Worm (Caenorhabditis elegans): ENCODE data around the gene C15B12.9.

C15B12.9 gene

DNA sequence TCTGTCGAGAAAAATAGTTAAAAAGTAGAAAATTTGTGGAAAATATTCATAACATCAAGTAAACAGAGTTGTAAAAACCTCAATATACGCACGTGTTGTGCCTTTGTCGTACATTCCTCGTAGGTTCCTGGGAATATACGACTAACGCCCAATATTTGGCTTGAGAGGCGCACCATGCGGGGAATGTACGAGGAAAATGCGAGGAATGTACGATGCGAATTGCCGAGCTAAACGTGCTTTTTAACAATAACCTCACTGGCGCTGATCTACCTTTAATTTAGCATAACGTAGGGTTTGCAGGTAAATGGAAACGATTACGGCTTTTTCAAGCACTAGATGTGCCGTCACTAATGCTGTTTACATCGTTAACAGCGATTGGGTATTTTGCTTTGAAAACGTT is at the start of gene C15B12.9:
Gene C15B12.9, plus strand, starts transcription at position 301 of the 400 bp plus-strand sequence.
- TF ChIP-seq ceh-9 (tag; optimal IDR thresholded peaks at IDR 0.05) (no peak), fkh-10 (GFP tag; optimal IDR thresholded peaks at IDR 0.05) (no peak), mdl-1 (tag; optimal IDR thresholded peaks at IDR 0.05) (no peak), lin-15B (tag; optimal IDR thresholded peaks at IDR 0.05) (no peak), nhr-76 (tag; optimal IDR thresholded peaks at IDR 0.05) (no peak), nfya-1 (tag; optimal IDR thresholded peaks at IDR 0.05; ENCODE audit: insufficient read depth) (no peak), nhr-12 (tag; optimal IDR thresholded peaks at IDR 0.05) (no peak), nhr-28 (tag; optimal IDR thresholded peaks at IDR 0.05) (no peak), fos-1 (tag; optimal IDR thresholded peaks at IDR 0.05) (no peak), nhr-43 (tag; optimal IDR thresholded peaks at IDR 0.05; ENCODE audit: poor library complexity, severe bottlenecking) (no peak), hmg-11 (tag; optimal IDR thresholded peaks at IDR 0.05) (no peak)

DNA sequence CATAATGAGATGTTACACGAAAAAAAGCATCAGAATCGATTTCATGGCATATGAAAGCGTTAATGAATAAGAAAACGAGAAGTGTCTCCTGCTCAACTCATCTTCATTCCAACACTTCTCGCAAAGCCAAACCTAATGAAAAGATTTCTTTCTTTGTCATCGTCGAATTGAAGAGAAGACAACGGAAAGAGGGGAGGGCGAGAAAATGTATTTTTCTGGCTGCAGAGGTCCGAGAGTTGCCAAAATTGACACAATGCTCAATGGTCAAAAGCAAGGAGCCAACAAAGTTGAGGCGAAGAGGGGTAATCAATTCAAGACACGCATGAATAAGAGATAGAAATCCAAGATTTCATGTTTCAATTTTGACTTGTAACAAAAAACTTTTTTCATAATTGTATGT is 49.5 kb upstream of the C15B12.9 start:
- no peak for TF ChIP-seq egl-5 (tag; optimal IDR thresholded peaks at IDR 0.05)
- no peak for TF ChIP-seq ztf-11 (tag; optimal IDR thresholded peaks at IDR 0.05)
- TF ChIP-seq mml-1 (tag; optimal IDR thresholded peaks at IDR 0.05): no peak
- TF ChIP-seq lin-39 (tag; optimal IDR thresholded peaks at IDR 0.05): no peak
- TF ChIP-seq fkh-10 (GFP tag; optimal IDR thresholded peaks at IDR 0.05): no peak
- TF ChIP-seq zag-1 (tag; optimal IDR thresholded peaks at IDR 0.05): no peak
- no peak for TF ChIP-seq nhr-28 (tag; optimal IDR thresholded peaks at IDR 0.05)
- no peak for TF ChIP-seq lsy-12 (tag; optimal IDR thresholded peaks at IDR 0.05)
- TF ChIP-seq mdl-1 (tag; optimal IDR thresholded peaks at IDR 0.05): no peak
- TF ChIP-seq eor-1 (tag; optimal IDR thresholded peaks at IDR 0.05): no peak
- no peak for TF ChIP-seq fos-1 (tag; optimal IDR thresholded peaks at IDR 0.05)
- no peak for TF ChIP-seq nhr-11 (tag; optimal IDR thresholded peaks at IDR 0.05)
- no peak for TF ChIP-seq nhr-12 (tag; optimal IDR thresholded peaks at IDR 0.05)
- no peak for TF ChIP-seq hmg-11 (tag; optimal IDR thresholded peaks at IDR 0.05)
- TF ChIP-seq jun-1 (tag; optimal IDR thresholded peaks at IDR 0.05): no peak
- TF ChIP-seq snpc-4 (tag; optimal IDR thresholded peaks at IDR 0.05): no peak
- no peak for TF ChIP-seq sea-2 (GFP tag; optimal IDR thresholded peaks at IDR 0.05)

DNA sequence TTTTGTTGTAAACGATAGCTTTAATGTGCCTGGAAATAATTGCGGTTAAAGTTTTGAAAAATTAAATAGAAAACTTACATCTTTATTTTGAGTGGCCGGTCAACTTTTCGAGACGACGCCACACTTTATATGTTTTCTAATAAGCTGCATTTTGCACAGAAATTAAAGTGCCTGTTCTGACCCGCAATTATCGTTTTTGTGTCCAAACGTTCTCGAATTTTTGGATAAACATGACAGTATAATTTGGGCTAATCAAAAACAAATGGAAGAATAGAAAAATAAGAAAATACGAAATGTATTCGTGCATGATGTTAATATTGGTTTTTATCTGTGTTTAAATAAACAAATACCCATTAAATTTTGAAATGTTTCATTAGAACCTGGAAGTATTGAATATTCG is 47.9 kb upstream of the C15B12.9 start, which contains the start of gene K10C2.12:
Gene K10C2.12, minus strand, starts transcription at position 101 of the 400 bp plus-strand sequence.
- TF ChIP-seq pqm-1 (tag; optimal IDR thresholded peaks at IDR 0.05): no peak

DNA sequence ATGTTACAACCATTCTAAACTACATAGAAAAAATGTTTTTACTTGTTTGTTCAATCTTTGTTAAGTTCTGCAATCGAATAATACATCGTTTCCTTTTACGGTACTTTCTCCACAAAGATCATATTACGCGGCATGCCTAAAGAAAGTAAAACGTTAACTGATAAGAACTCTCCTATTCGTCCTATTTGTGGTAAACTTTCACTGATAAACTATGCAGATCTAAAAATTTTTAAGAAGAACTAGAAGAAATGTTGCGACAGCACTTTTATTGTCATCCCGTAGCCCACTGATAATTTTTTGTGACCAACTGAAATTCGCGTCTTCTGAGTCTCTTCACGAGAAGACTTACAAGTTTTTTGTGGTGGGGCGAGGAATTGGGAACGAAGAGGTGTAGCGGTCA is 41.5 kb upstream of the C15B12.9 start:
- no peak for TF ChIP-seq elt-3 (tag; optimal IDR thresholded peaks at IDR 0.05)
- no peak for TF ChIP-seq lsy-12 (tag; optimal IDR thresholded peaks at IDR 0.05)
- TF ChIP-seq eor-1 (tag; optimal IDR thresholded peaks at IDR 0.05): no peak
- TF ChIP-seq ama-1 (optimal IDR thresholded peaks at IDR 0.05): no peak
- TF ChIP-seq unc-62 (GFP tag; optimal IDR thresholded peaks at IDR 0.05): no peak
- TF ChIP-seq nhr-28 (tag; optimal IDR thresholded peaks at IDR 0.05): no peak
- TF ChIP-seq fos-1 (tag; optimal IDR thresholded peaks at IDR 0.05): no peak
- TF ChIP-seq nfya-1 (tag; optimal IDR thresholded peaks at IDR 0.05; ENCODE audit: insufficient read depth): no peak
- no peak for TF ChIP-seq lin-39 (tag; optimal IDR thresholded peaks at IDR 0.05)
- TF ChIP-seq unc-39 (tag; optimal IDR thresholded peaks at IDR 0.05): no peak
- no peak for TF ChIP-seq nhr-11 (tag; optimal IDR thresholded peaks at IDR 0.05)
- TF ChIP-seq snpc-4 (tag; optimal IDR thresholded peaks at IDR 0.05): no peak
- TF ChIP-seq nhr-25 (tag; optimal IDR thresholded peaks at IDR 0.05): no peak
- TF ChIP-seq nhr-12 (tag; optimal IDR thresholded peaks at IDR 0.05): no peak
- TF ChIP-seq egl-5 (tag; optimal IDR thresholded peaks at IDR 0.05): no peak
- TF ChIP-seq ceh-82 (tag; optimal IDR thresholded peaks at IDR 0.05): no peak
- no peak for TF ChIP-seq aly-2 (tag; optimal IDR thresholded peaks at IDR 0.05)
- no peak for TF ChIP-seq nhr-43 (tag; optimal IDR thresholded peaks at IDR 0.05; ENCODE audit: poor library complexity, severe bottlenecking)
- TF ChIP-seq ceh-16 (tag; optimal IDR thresholded peaks at IDR 0.05): no peak
- TF ChIP-seq elt-2 (tag; optimal IDR thresholded peaks at IDR 0.05): peak; percentile 95
- TF ChIP-seq ceh-28 (tag; optimal IDR thresholded peaks at IDR 0.05): no peak
- no peak for TF ChIP-seq ztf-4 (tag; optimal IDR thresholded peaks at IDR 0.05)
- peak; percentile 36 for TF ChIP-seq skn-1 (tag; optimal IDR thresholded peaks at IDR 0.05)
- no peak for TF ChIP-seq mdl-1 (tag; optimal IDR thresholded peaks at IDR 0.05)
- TF ChIP-seq R02D3.7 (tag; optimal IDR thresholded peaks at IDR 0.05): no peak
- TF ChIP-seq pqm-1 (tag; optimal IDR thresholded peaks at IDR 0.05): peak; percentile 97

Measured in whole organism, L3 larva.